Fruit fly (Drosophila melanogaster): ENCODE results near the gene Naa20B.

DNA sequence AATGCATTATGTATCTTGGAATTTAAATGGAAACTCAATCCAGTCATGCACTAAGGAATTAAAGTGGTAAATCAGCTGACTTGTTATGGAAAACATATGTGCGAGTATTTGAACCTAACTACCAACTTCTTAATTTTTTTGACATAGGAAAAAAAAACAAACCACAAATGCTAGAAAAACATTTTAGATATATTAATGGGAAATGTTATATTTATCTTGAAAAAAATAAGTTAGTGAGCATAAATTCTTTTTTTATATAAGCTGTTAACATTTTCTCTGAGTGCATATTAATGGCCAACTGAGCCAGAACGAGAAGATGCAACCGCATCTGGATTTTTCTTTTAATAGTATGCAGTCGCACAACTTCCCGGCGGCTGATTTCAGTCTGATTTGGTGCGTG lies 6.1 kb upstream of the Naa20B start:
- no peak for TF ChIP-seq psq (optimal IDR thresholded peaks at IDR 0.05)
- TF ChIP-seq ttk (optimal IDR thresholded peaks at IDR 0.05): no peak

Data from Kc167 (cell line).